Worm (Caenorhabditis elegans): ENCODE data around the gene hadb-1.

Gene hadb-1

ce11 chrIII:8731310-8731709 lies 43.0 kb upstream of the hadb-1 start, which contains the start of gene ZK370.4:
ZK370.4 (minus strand) TSS chrIII:8731410.
- TF ChIP-seq pha-4 (tag; optimal IDR thresholded peaks at IDR 0.05) (no peak), hlh-1 (tag; optimal IDR thresholded peaks at IDR 0.05) (no peak), ceh-43 (GFP tag; optimal IDR thresholded peaks at IDR 0.05) (no peak), sem-2 (GFP tag; optimal IDR thresholded peaks at IDR 0.05) (no peak), nhr-12 (tag; optimal IDR thresholded peaks at IDR 0.05) (no peak), lin-13 (tag; optimal IDR thresholded peaks at IDR 0.05) (no peak), ham-2 (GFP tag; optimal IDR thresholded peaks at IDR 0.05) (no peak), mab-5 (tag; optimal IDR thresholded peaks at IDR 0.05) (no peak), ztf-11 (tag; optimal IDR thresholded peaks at IDR 0.05) (no peak), zip-8 (tag; optimal IDR thresholded peaks at IDR 0.05) (no peak)

DNA sequence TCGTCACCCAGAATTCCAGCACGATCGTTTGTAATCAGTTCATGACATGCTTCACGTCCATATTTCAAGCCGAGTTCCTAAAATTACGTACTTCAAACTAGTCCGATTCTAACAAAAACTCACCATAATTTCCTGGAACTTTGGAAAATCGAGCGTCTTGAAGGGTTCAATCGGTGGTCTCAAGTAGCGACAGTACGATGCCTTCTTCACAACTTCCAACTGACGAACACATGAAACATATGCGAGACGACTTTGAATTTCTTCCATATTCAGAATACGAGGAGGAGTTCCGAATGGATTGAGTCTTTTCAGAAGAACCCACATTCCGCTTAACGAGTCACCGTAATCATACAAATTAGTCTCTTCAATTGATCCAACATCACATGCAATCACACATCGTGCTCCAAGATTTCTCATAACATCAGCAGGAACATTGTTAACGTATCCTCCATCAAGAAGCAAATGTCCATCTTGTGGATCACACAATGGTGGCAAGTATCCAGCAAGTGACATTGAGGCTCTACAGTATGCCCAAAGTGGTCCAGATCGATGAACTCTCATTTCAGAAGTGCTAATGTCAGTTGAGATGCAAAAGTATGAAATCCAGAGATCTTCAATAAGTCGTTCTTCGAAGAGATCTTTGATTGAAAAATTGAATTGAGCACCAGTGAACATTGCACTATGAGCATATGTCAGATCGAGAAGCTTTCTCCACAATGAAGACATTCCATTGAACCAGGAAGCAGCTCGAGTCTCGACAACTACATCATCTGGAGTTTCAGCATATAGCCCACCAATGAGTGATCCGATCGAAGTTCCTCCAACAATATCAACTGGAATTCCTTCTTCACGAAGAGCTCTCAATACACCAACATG lies 38.0 kb upstream of the hadb-1 start:
- TF ChIP-seq nhr-28 (tag; optimal IDR thresholded peaks at IDR 0.05) = no peak
- no peak for TF ChIP-seq tbx-8 (GFP tag; optimal IDR thresholded peaks at IDR 0.05)

ce11 chrIII:8725224-8725623 lies 36.9 kb upstream of the hadb-1 start:
- TF ChIP-seq unc-62 (GFP tag; optimal IDR thresholded peaks at IDR 0.05) = no peak
- no peak for TF ChIP-seq elt-3 (tag; optimal IDR thresholded peaks at IDR 0.05)
- no peak for TF ChIP-seq elt-1 (tag; optimal IDR thresholded peaks at IDR 0.05; ENCODE audit: borderline replicate concordance, insufficient read depth)
- TF ChIP-seq pha-4 (tag; optimal IDR thresholded peaks at IDR 0.05) = no peak
- no peak for TF ChIP-seq lsy-2 (tag; optimal IDR thresholded peaks at IDR 0.05)
- no peak for TF ChIP-seq lin-32 (GFP tag; optimal IDR thresholded peaks at IDR 0.05)
- no peak for TF ChIP-seq lin-13 (tag; optimal IDR thresholded peaks at IDR 0.05)
- no peak for TF ChIP-seq ces-1 (GFP tag; optimal IDR thresholded peaks at IDR 0.05)
- TF ChIP-seq nhr-12 (tag; optimal IDR thresholded peaks at IDR 0.05) = no peak
- TF ChIP-seq tbx-8 (GFP tag; optimal IDR thresholded peaks at IDR 0.05) = no peak
- no peak for TF ChIP-seq hlh-1 (tag; optimal IDR thresholded peaks at IDR 0.05)
- TF ChIP-seq nhr-28 (tag; optimal IDR thresholded peaks at IDR 0.05) = no peak
- no peak for TF ChIP-seq nhr-76 (tag; optimal IDR thresholded peaks at IDR 0.05)
- no peak for TF ChIP-seq mab-5 (tag; optimal IDR thresholded peaks at IDR 0.05)

- TF ChIP-seq pha-4 (tag; optimal IDR thresholded peaks at IDR 0.05) = peak; percentile 54
- no peak for TF ChIP-seq nhr-12 (tag; optimal IDR thresholded peaks at IDR 0.05)
These were observed 31.5 kb upstream of the hadb-1 start, which contains the start of gene hipr-1 for ce11 chrIII:8719769-8720252. hipr-1 (plus strand) TSS chrIII:8720202.

ce11 chrIII:8719105-8719504 lies 30.8 kb upstream of the hadb-1 start:
- TF ChIP-seq ceh-83 (GFP tag; optimal IDR thresholded peaks at IDR 0.05) (no peak), cnd-1 (tag; optimal IDR thresholded peaks at IDR 0.05) (no peak), mep-1 (tag; optimal IDR thresholded peaks at IDR 0.05) (no peak), sem-2 (GFP tag; optimal IDR thresholded peaks at IDR 0.05) (no peak), unc-39 (tag; optimal IDR thresholded peaks at IDR 0.05) (no peak)

- TF ChIP-seq ceh-39 (tag; optimal IDR thresholded peaks at IDR 0.05) (no peak), ztf-11 (tag; optimal IDR thresholded peaks at IDR 0.05) (no peak), nhr-237 (tag; optimal IDR thresholded peaks at IDR 0.05) (no peak), cnd-1 (tag; optimal IDR thresholded peaks at IDR 0.05) (no peak), nhr-12 (tag; optimal IDR thresholded peaks at IDR 0.05) (no peak), nhr-28 (tag; optimal IDR thresholded peaks at IDR 0.05) (no peak), nhr-76 (tag; optimal IDR thresholded peaks at IDR 0.05) (no peak), lin-32 (GFP tag; optimal IDR thresholded peaks at IDR 0.05) (no peak), sem-2 (GFP tag; optimal IDR thresholded peaks at IDR 0.05) (no peak), zip-8 (tag; optimal IDR thresholded peaks at IDR 0.05) (no peak), sptf-1 (tag; optimal IDR thresholded peaks at IDR 0.05) (no peak), pha-4 (tag; optimal IDR thresholded peaks at IDR 0.05) (no peak), ham-2 (GFP tag; optimal IDR thresholded peaks at IDR 0.05) (no peak), bed-3 (GFP tag; optimal IDR thresholded peaks at IDR 0.05) (no peak), ceh-43 (GFP tag; optimal IDR thresholded peaks at IDR 0.05) (no peak), lin-13 (tag; optimal IDR thresholded peaks at IDR 0.05) (no peak), drap-1 (GFP tag; optimal IDR thresholded peaks at IDR 0.05) (no peak), blmp-1 (tag; optimal IDR thresholded peaks at IDR 0.05) (no peak), nhr-2 (tag; optimal IDR thresholded peaks at IDR 0.05) (no peak), elt-1 (tag; optimal IDR thresholded peaks at IDR 0.05; ENCODE audit: borderline replicate concordance, insufficient read depth) (no peak)
These were observed 30.3 kb upstream of the hadb-1 start for ce11 chrIII:8718592-8718991.

Data from whole organism, mixed stage, embryonic.